Fruit fly (Drosophila melanogaster): ENCODE results near the gene Acp63F.

Gene Acp63F

dm6 chr3L:3802677-3803076 lies 13.5 kb downstream of the Acp63F start (continued):
- TF ChIP-seq Abd-B (GFP tag; optimal IDR thresholded peaks at IDR 0.05) (no peak), tai (GFP tag; optimal IDR thresholded peaks at IDR 0.05) (peak; percentile 75)

- TF ChIP-seq jim (GFP tag; optimal IDR thresholded peaks at IDR 0.05) (no peak), HLH106 (tag; optimal IDR thresholded peaks at IDR 0.05) (no peak), sage (GFP tag; optimal IDR thresholded peaks at IDR 0.05) (no peak), woc (GFP tag; optimal IDR thresholded peaks at IDR 0.05) (no peak), CG9705 (GFP tag; optimal IDR thresholded peaks at IDR 0.05) (no peak), usp (GFP tag; optimal IDR thresholded peaks at IDR 0.05) (no peak), Myc (optimal IDR thresholded peaks at IDR 0.05) (no peak), N (GFP tag; optimal IDR thresholded peaks at IDR 0.05) (no peak), psq (GFP tag; optimal IDR thresholded peaks at IDR 0.05) (no peak), Hr78 (GFP tag; optimal IDR thresholded peaks at IDR 0.05) (no peak), Mio (GFP tag; optimal IDR thresholded peaks at IDR 0.05) (no peak)
Measured at dm6 chr3L:3801813-3802212, 14.3 kb downstream of the Acp63F start.

dm6 chr3L:3801343-3801742 lies 14.8 kb downstream of the Acp63F start:
- TF ChIP-seq fru (GFP tag; optimal IDR thresholded peaks at IDR 0.05) (peak; percentile 8), foxo (GFP tag; optimal IDR thresholded peaks at IDR 0.05) (no peak), h (GFP tag; optimal IDR thresholded peaks at IDR 0.05) (peak; percentile 2), rgr (GFP tag; optimal IDR thresholded peaks at IDR 0.05) (no peak)

dm6 chr3L:3799766-3800165 lies 16.4 kb downstream of the Acp63F start:
- no peak for TF ChIP-seq GATAd (GFP tag; optimal IDR thresholded peaks at IDR 0.05)
- TF ChIP-seq sv (GFP tag; optimal IDR thresholded peaks at IDR 0.05) = no peak
- TF ChIP-seq CG32264 (GFP tag; optimal IDR thresholded peaks at IDR 0.05) = no peak
- TF ChIP-seq brk (GFP tag; optimal IDR thresholded peaks at IDR 0.05) = no peak
- TF ChIP-seq Abd-B (GFP tag; optimal IDR thresholded peaks at IDR 0.05) = no peak
- TF ChIP-seq Vsx2 (GFP tag; optimal IDR thresholded peaks at IDR 0.05; ENCODE audit: partially characterized antibody) = no peak
- TF ChIP-seq psq (GFP tag; optimal IDR thresholded peaks at IDR 0.05) = no peak
- no peak for TF ChIP-seq woc (GFP tag; optimal IDR thresholded peaks at IDR 0.05)
- TF ChIP-seq dl (GFP tag; optimal IDR thresholded peaks at IDR 0.05; ENCODE audit: insufficient read depth in 1 of 2, partially characterized antibody in 2 of 2) = no peak
- TF ChIP-seq N (GFP tag; optimal IDR thresholded peaks at IDR 0.05) = no peak
- TF ChIP-seq rgr (GFP tag; optimal IDR thresholded peaks at IDR 0.05) = no peak
- TF ChIP-seq foxo (GFP tag; optimal IDR thresholded peaks at IDR 0.05) = no peak
- TF ChIP-seq h (GFP tag; optimal IDR thresholded peaks at IDR 0.05) = no peak
- TF ChIP-seq Hr78 (GFP tag; optimal IDR thresholded peaks at IDR 0.05) = no peak
- no peak for TF ChIP-seq pan (optimal IDR thresholded peaks at IDR 0.05)

dm6 chr3L:3798488-3798887 lies 17.7 kb downstream of the Acp63F start:
- TF ChIP-seq fru (GFP tag; optimal IDR thresholded peaks at IDR 0.05) = no peak
- no peak for TF ChIP-seq CrebA (GFP tag; optimal IDR thresholded peaks at IDR 0.05; ENCODE audit: borderline replicate concordance)
- TF ChIP-seq CG32264 (GFP tag; optimal IDR thresholded peaks at IDR 0.05) = no peak
- TF ChIP-seq Hr78 (GFP tag; optimal IDR thresholded peaks at IDR 0.05) = no peak
- no peak for TF ChIP-seq OdsH (GFP tag; optimal IDR thresholded peaks at IDR 0.05)
- no peak for TF ChIP-seq psq (GFP tag; optimal IDR thresholded peaks at IDR 0.05)

- no peak for TF ChIP-seq CG32264 (GFP tag; optimal IDR thresholded peaks at IDR 0.05)
- TF ChIP-seq dmrt93B (GFP tag; optimal IDR thresholded peaks at IDR 0.05) = no peak
- TF ChIP-seq Abd-B (GFP tag; optimal IDR thresholded peaks at IDR 0.05) = no peak
- TF ChIP-seq CrebA (GFP tag; optimal IDR thresholded peaks at IDR 0.05; ENCODE audit: borderline replicate concordance) = no peak
- TF ChIP-seq foxo (GFP tag; optimal IDR thresholded peaks at IDR 0.05) = no peak
- no peak for TF ChIP-seq pan (optimal IDR thresholded peaks at IDR 0.05)
- TF ChIP-seq CG9705 (GFP tag; optimal IDR thresholded peaks at IDR 0.05) = no peak
- no peak for TF ChIP-seq brk (GFP tag; optimal IDR thresholded peaks at IDR 0.05)
- TF ChIP-seq Dif (GFP tag; optimal IDR thresholded peaks at IDR 0.05; ENCODE audit: partially characterized antibody) = no peak
- TF ChIP-seq GATAd (GFP tag; optimal IDR thresholded peaks at IDR 0.05) = no peak
- TF ChIP-seq Dfd (GFP tag; optimal IDR thresholded peaks at IDR 0.05) = no peak
Measured at dm6 chr3L:3797681-3798080, 18.5 kb downstream of the Acp63F start.
